Worm (Caenorhabditis elegans) whole organism, mixed stage, embryonic: ENCODE data around the gene flh-1.

Experiments used
- ceh-39 ChIP-seq: fragments of 150-350 bp; optimal IDR thresholded peaks from 2 replicates; lab custom pipeline; 2014; ENCODE audit warnings: missing biosample characterization, missing genetic modification characterization
- ceh-43 ChIP-seq: fragments of 200-800 bp; sonication (Bioruptor generic); optimal IDR thresholded peaks from 2 replicates; lab custom pipeline; 2018; ENCODE audit warnings: mild to moderate bottlenecking, missing genetic modification characterization, moderate library complexity, missing compliant biosample characterization
- flh-1 ChIP-seq: fragments of 200-800 bp; sonication (Bioruptor generic); optimal IDR thresholded peaks from 2 replicates; lab custom pipeline; 2018; ENCODE audit warnings: mild to moderate bottlenecking, missing genetic modification characterization, moderate library complexity, missing compliant biosample characterization
- lsy-2 ChIP-seq: fragments of 150-350 bp; optimal IDR thresholded peaks from 2 replicates; lab custom pipeline; 2014; ENCODE audit warnings: missing biosample characterization, missing genetic modification characterization
- mep-1 ChIP-seq: fragments of 150-350 bp; optimal IDR thresholded peaks from 2 replicates; lab custom pipeline; 2017; ENCODE audit warnings: missing biosample characterization, missing genetic modification reagents, missing genetic modification characterization, inconsistent platforms
- nhr-12 ChIP-seq: fragments of 150-350 bp; optimal IDR thresholded peaks from 2 replicates; lab custom pipeline; 2014; ENCODE audit warnings: missing biosample characterization, missing genetic modification characterization
- nhr-237 ChIP-seq: fragments of 150-350 bp; optimal IDR thresholded peaks from 2 replicates; lab custom pipeline; 2014; ENCODE audit warnings: missing biosample characterization, missing genetic modification characterization
- pha-4 ChIP-seq: fragments of 150-350 bp; optimal IDR thresholded peaks from 2 replicates; lab custom pipeline; 2018; ENCODE audit warnings: missing biosample characterization, missing genetic modification reagents, missing genetic modification characterization
- ztf-11 ChIP-seq: fragments of 150-350 bp; optimal IDR thresholded peaks from 2 replicates; lab custom pipeline; 2014; ENCODE audit warnings: missing biosample characterization, missing genetic modification characterization

ce11 chrIV:9303994-9304393 lies 39.9 kb upstream of the flh-1 start, which contains the start of gene F49C12.4:
- TF ChIP-seq ztf-11 (no peak), mep-1 (tag; lab: Kevin White, UChicago) (no peak), ceh-43 (no peak), nhr-12 (tag; lab: Kevin White, UChicago) (no peak), flh-1 (GFP tag; lab: Kevin White, UChicago) (no peak), nhr-237 (no peak), lsy-2 (no peak), ceh-39 (tag; lab: Kevin White, UChicago) (no peak), pha-4 (no peak)
